Fruit fly (Drosophila melanogaster) whole organism, embryonic: ENCODE results near the gene CG34251.

Experiments used
- CG10147 ChIP-seq: fragments of 200-800 bp; sonication (Bioruptor generic); optimal IDR thresholded peaks from 2 replicates; lab custom pipeline; 2019; ENCODE audit warnings: missing biosample characterization, mild to moderate bottlenecking, missing genetic modification characterization, moderate library complexity
- CG10431 ChIP-seq: fragments of 200-800 bp; sonication (Bioruptor generic); optimal IDR thresholded peaks from 3 replicates; lab custom pipeline; 2018; ENCODE audit warnings: missing biosample characterization, mild to moderate bottlenecking, missing genetic modification characterization
- CG10979 ChIP-seq: fragments of 200-800 bp; sonication (Bioruptor generic); optimal IDR thresholded peaks from 2 replicates; lab custom pipeline; 2018; ENCODE audit warnings: missing biosample characterization, mild to moderate bottlenecking, missing genetic modification characterization, moderate library complexity
- CG11723 ChIP-seq: fragments of 200-800 bp; sonication (Bioruptor generic); optimal IDR thresholded peaks from 2 replicates; lab custom pipeline; 2017; ENCODE audit warnings: missing biosample characterization, mild to moderate bottlenecking, missing genetic modification characterization
- CG12769 ChIP-seq: fragments of 200-800 bp; sonication (Bioruptor generic); optimal IDR thresholded peaks from 2 replicates; lab custom pipeline; 2019; ENCODE audit warnings: missing biosample characterization, mild to moderate bottlenecking, missing genetic modification characterization, moderate library complexity
- CG12942 ChIP-seq: fragments of 200-800 bp; sonication (Bioruptor generic); optimal IDR thresholded peaks from 3 replicates; lab custom pipeline; 2016; ENCODE audit warnings: missing biosample characterization, missing genetic modification characterization
- CG13624 ChIP-seq: fragments of 200-800 bp; sonication (Bioruptor generic); optimal IDR thresholded peaks from 2 replicates; lab custom pipeline; 2016; ENCODE audit warnings: missing biosample characterization, missing genetic modification characterization
- CG14014 ChIP-seq: fragments of 200-800 bp; sonication (Bioruptor generic); IDR thresholded peaks from 2 replicates; pipeline ENCODE4 v1.3.6; 2022; ENCODE audit warnings: missing biosample characterization, missing genetic modification characterization
- CG17829 ChIP-seq: fragments of 200-800 bp; optimal IDR thresholded peaks from 2 replicates; lab custom pipeline; 2019; ENCODE audit warnings: missing biosample characterization, mild to moderate bottlenecking, missing genetic modification characterization, moderate library complexity
- CG18011 ChIP-seq: fragments of 200-800 bp; sonication (Bioruptor generic); optimal IDR thresholded peaks from 2 replicates; lab custom pipeline; 2017; ENCODE audit warnings: missing biosample characterization, missing genetic modification characterization, mild to moderate bottlenecking, moderate library complexity, missing genotype
- CG2120 ChIP-seq: fragments of 200-800 bp; sonication (Bioruptor generic); optimal IDR thresholded peaks from 3 replicates; lab custom pipeline; 2016; ENCODE audit warnings: missing biosample characterization, missing genetic modification characterization
- CG2202 ChIP-seq: fragments of 200-800 bp; sonication (Bioruptor generic); optimal IDR thresholded peaks from 2 replicates; lab custom pipeline; 2018; ENCODE audit warnings: missing biosample characterization, mild to moderate bottlenecking, missing genetic modification characterization
- CG2712 ChIP-seq: fragments of 200-800 bp; optimal IDR thresholded peaks from 3 replicates; lab custom pipeline; 2019; ENCODE audit warnings: missing biosample characterization, mild to moderate bottlenecking, missing genetic modification characterization, moderate library complexity
- CG3065 ChIP-seq: fragments of 200-800 bp; sonication (Bioruptor generic); optimal IDR thresholded peaks from 2 replicates; lab custom pipeline; 2016; ENCODE audit warnings: missing biosample characterization, missing genetic modification characterization
- CG33213 ChIP-seq: fragments of 200-800 bp; sonication (Bioruptor generic); optimal IDR thresholded peaks from 3 replicates; lab custom pipeline; 2016; ENCODE audit warnings: missing biosample characterization, missing genetic modification characterization
- CG3847 ChIP-seq: fragments of 200-800 bp; sonication (Bioruptor generic); IDR thresholded peaks from 2 replicates; pipeline ENCODE4 v1.3.6; 2022; ENCODE audit warnings: missing biosample characterization, missing genetic modification characterization
- CG3995 ChIP-seq: fragments of 200-800 bp; sonication (Bioruptor generic); optimal IDR thresholded peaks from 3 replicates; lab custom pipeline; 2016; ENCODE audit warnings: missing biosample characterization, missing genetic modification characterization
- CG6813 ChIP-seq: fragments of 200-800 bp; sonication (Bioruptor generic); optimal IDR thresholded peaks from 2 replicates; lab custom pipeline; 2017; ENCODE audit warnings: missing biosample characterization, missing genetic modification characterization, mild to moderate bottlenecking, moderate library complexity, missing genetic modification reagents
- CG8290 ChIP-seq, 3 experiments: fragments of 200-800 bp; sonication (Bioruptor generic); optimal IDR thresholded peaks; 2 replicates each; lab custom pipeline; 2016 to 2019; ENCODE audit warnings: missing biosample characterization in 3 of 3, missing genetic modification characterization in 3 of 3, mild to moderate bottlenecking in 2 of 3, moderate library complexity in 1 of 3
- CG8924 ChIP-seq: fragments of 200-800 bp; optimal IDR thresholded peaks from 3 replicates; lab custom pipeline; 2019; ENCODE audit warnings: missing biosample characterization, mild to moderate bottlenecking, missing genetic modification characterization, moderate library complexity
- Dll ChIP-seq: fragments of 200-800 bp; sonication (Bioruptor generic); IDR thresholded peaks from 4 replicates; pipeline ENCODE4 v1.3.6; 2022; ENCODE audit warnings: missing biosample characterization, missing genetic modification characterization; ENCODE audit not compliant: partially characterized antibody
- Doc2 ChIP-seq: fragments of 200-800 bp; sonication (Bioruptor generic); IDR thresholded peaks from 2 replicates; pipeline ENCODE4 v1.3.6; 2022; ENCODE audit warnings: missing biosample characterization, missing genetic modification characterization
- E2f1 ChIP-seq: fragments of 200-800 bp; sonication (Bioruptor generic); IDR thresholded peaks from 2 replicates; pipeline ENCODE4 v1.3.6; 2022; ENCODE audit warnings: missing biosample characterization, missing genetic modification characterization
- HLH3B ChIP-seq: fragments of 200-800 bp; sonication (Bioruptor generic); IDR thresholded peaks from 2 replicates; pipeline ENCODE4 v1.3.6; 2022; ENCODE audit warnings: missing biosample characterization, missing genetic modification characterization
- HmgD ChIP-seq: fragments of 200-800 bp; sonication (Bioruptor generic); optimal IDR thresholded peaks from 3 replicates; lab custom pipeline; 2016; ENCODE audit warnings: missing biosample characterization, missing genetic modification characterization
- Hr39 ChIP-seq: fragments of >200 bp; optimal IDR thresholded peaks from 2 replicates; lab custom pipeline; 2017
- Lpt ChIP-seq: fragments of >200 bp; optimal IDR thresholded peaks from 2 replicates; lab custom pipeline; 2018; ENCODE audit warnings: missing biosample characterization, missing genetic modification characterization
- NC2α ChIP-seq: fragments of 200-800 bp; sonication (Bioruptor generic); optimal IDR thresholded peaks from 2 replicates; lab custom pipeline; 2016; ENCODE audit warnings: missing biosample characterization, missing genetic modification characterization
- Poxn ChIP-seq: fragments of 200-800 bp; sonication (Bioruptor generic); IDR thresholded peaks from 2 replicates; pipeline ENCODE4 v1.3.6; 2022; ENCODE audit warnings: missing biosample characterization, missing genetic modification characterization
- Ravus ChIP-seq: fragments of 200-800 bp; sonication (Bioruptor generic); IDR thresholded peaks from 2 replicates; pipeline ENCODE4 v1.3.6; 2022; ENCODE audit warnings: missing biosample characterization, missing genetic modification characterization
- Sry-β ChIP-seq: fragments of 200-800 bp; sonication (Bioruptor generic); optimal IDR thresholded peaks from 2 replicates; lab custom pipeline; 2018; ENCODE audit warnings: missing biosample characterization, mild to moderate bottlenecking, missing genetic modification characterization, moderate library complexity
- Stat92E ChIP-seq, 3 experiments: fragments of >200 bp in 2 of 3; fragments of 200-800 bp in 1 of 3; sonication (Bioruptor generic) in 1 of 3; optimal IDR thresholded peaks; 2 replicates each; lab custom pipeline; 2017 to 2019; ENCODE audit warnings: missing biosample characterization in 3 of 3, missing genetic modification characterization in 3 of 3, mild to moderate bottlenecking in 1 of 3, moderate library complexity in 1 of 3
- Tbp ChIP-seq: fragments of >200 bp; optimal IDR thresholded peaks from 2 replicates; lab custom pipeline; 2018; ENCODE audit warnings: missing biosample characterization, missing genetic modification characterization
- az2 ChIP-seq: fragments of 200-800 bp; sonication (Bioruptor generic); optimal IDR thresholded peaks from 3 replicates; lab custom pipeline; 2016; ENCODE audit warnings: missing biosample characterization, missing genetic modification characterization
- crc ChIP-seq: fragments of 200-800 bp; sonication (Bioruptor generic); optimal IDR thresholded peaks from 2 replicates; lab custom pipeline; 2016; ENCODE audit warnings: missing biosample characterization, missing genetic modification characterization
- dan ChIP-seq: fragments of 200-800 bp; sonication (Bioruptor generic); IDR thresholded peaks from 2 replicates; pipeline ENCODE4 v1.3.6; 2022; ENCODE audit warnings: missing biosample characterization, missing genetic modification characterization
- dati ChIP-seq: fragments of 200-800 bp; sonication (Bioruptor generic); IDR thresholded peaks from 2 replicates; pipeline ENCODE4 v1.3.6; 2022; ENCODE audit warnings: missing biosample characterization, missing genetic modification characterization
- en ChIP-seq: fragments of 200-800 bp; sonication (Bioruptor generic); optimal IDR thresholded peaks from 2 replicates; lab custom pipeline; 2016; ENCODE audit warnings: missing biosample characterization, missing genetic modification characterization
- gsb ChIP-seq: fragments of 200-800 bp; sonication (Bioruptor generic); IDR thresholded peaks from 2 replicates; pipeline ENCODE4 v1.3.6; 2022; ENCODE audit warnings: missing biosample characterization, missing genetic modification characterization
- hbn ChIP-seq: fragments of 200-800 bp; sonication (Bioruptor generic); IDR thresholded peaks from 2 replicates; pipeline ENCODE4 v1.3.6; 2022; ENCODE audit warnings: missing biosample characterization, missing genetic modification characterization; ENCODE audit not compliant: partially characterized antibody
- kah ChIP-seq: fragments of 200-800 bp; sonication (Bioruptor generic); optimal IDR thresholded peaks from 2 replicates; lab custom pipeline; 2018; ENCODE audit warnings: missing biosample characterization, mild to moderate bottlenecking, missing genetic modification characterization
- kay ChIP-seq: fragments of 200-800 bp; sonication (Bioruptor generic); optimal IDR thresholded peaks from 2 replicates; lab custom pipeline; 2016; ENCODE audit warnings: missing biosample characterization, missing genetic modification characterization
- lola ChIP-seq, 3 experiments: fragments of >200 bp in 2 of 3; fragments of 200-800 bp in 1 of 3; sonication (Bioruptor generic) in 1 of 3; optimal IDR thresholded peaks; 2 replicates each; lab custom pipeline; 2017 to 2019; ENCODE audit warnings: missing biosample characterization in 3 of 3, missing genetic modification characterization in 3 of 3, mild to moderate bottlenecking in 1 of 3, moderate library complexity in 1 of 3
- pan ChIP-seq, 4 experiments: fragments of >200 bp in 3 of 4; fragments of 200-800 bp in 1 of 4; sonication (Bioruptor generic) in 1 of 4; optimal IDR thresholded peaks in 3 of 4; IDR thresholded peaks in 1 of 4; 2 replicates each; pipeline versions ENCODE4 v1.3.6 to Lab custom; 2017 to 2022; ENCODE audit warnings: missing biosample characterization in 2 of 4, missing genetic modification characterization in 2 of 4, mixed read lengths in 1 of 4
- pfk ChIP-seq: fragments of 200-800 bp; sonication (Bioruptor generic); optimal IDR thresholded peaks from 2 replicates; lab custom pipeline; 2018; ENCODE audit warnings: missing biosample characterization, mild to moderate bottlenecking, missing genetic modification characterization, moderate library complexity
- rib ChIP-seq: fragments of 200-800 bp; sonication (Bioruptor generic); IDR thresholded peaks from 2 replicates; pipeline ENCODE4 v1.3.6; 2022; ENCODE audit warnings: missing biosample characterization, missing genetic modification characterization
- sens ChIP-seq: fragments of 200-800 bp; sonication (Bioruptor generic); peaks from one replicate; lab custom pipeline; 2016; ENCODE audit warnings: missing biosample characterization, missing genetic modification characterization
- sob ChIP-seq: fragments of 200-800 bp; sonication (Bioruptor generic); IDR thresholded peaks from 2 replicates; pipeline ENCODE4 v1.3.6; 2022; ENCODE audit warnings: missing biosample characterization, missing genetic modification characterization
- trem ChIP-seq: fragments of 200-800 bp; optimal IDR thresholded peaks from 3 replicates; lab custom pipeline; 2019; ENCODE audit warnings: missing biosample characterization, mild to moderate bottlenecking, missing genetic modification characterization, moderate library complexity

The CG34251 gene

dm6 chr3L:17668945-17669779, 2.3 kb upstream of the CG34251 start, which contains the start of gene Crtc (continued):
- TF ChIP-seq Stat92E (GFP tag; optimal IDR thresholded peaks at IDR 0.05; lab: Kevin White, UChicago) = peak in 1 of 3 experiments; percentile 6
- peak; percentile 78 for TF ChIP-seq Dll (GFP tag; lab: Robert Waterston, UW)
- TF ChIP-seq Hr39 = no peak
- no peak for TF ChIP-seq en (GFP tag; lab: Kevin White, UChicago)
- TF ChIP-seq dati (GFP tag; lab: Robert Waterston, UW) = no peak
- peak; percentile 7 for TF ChIP-seq CG10147
- no peak for TF ChIP-seq kay
- TF ChIP-seq trem (tag; lab: Kevin White, UChicago) = peak; percentile 28
- TF ChIP-seq NC2α (GFP tag; lab: Kevin White, UChicago) = no peak
- TF ChIP-seq CG6813 (GFP tag; lab: Kevin White, UChicago) = no peak
- no peak for TF ChIP-seq CG14014
- TF ChIP-seq CG2120 (GFP tag; lab: Kevin White, UChicago) = peak; percentile 13
- TF ChIP-seq HLH3B (GFP tag; lab: Robert Waterston, UW) = no peak
- no peak for TF ChIP-seq CG8290 (GFP tag; optimal IDR thresholded peaks at IDR 0.05; lab: Kevin White, UChicago)
- TF ChIP-seq CG8290 (tag; optimal IDR thresholded peaks at IDR 0.05; lab: Kevin White, UChicago) = no peak
- TF ChIP-seq CG2712 (tag; lab: Kevin White, UChicago) = no peak
- no peak for TF ChIP-seq kah (GFP tag; lab: Kevin White, UChicago)
- TF ChIP-seq CG11723 (GFP tag; lab: Kevin White, UChicago) = no peak
- TF ChIP-seq CG3847 (GFP tag; lab: Robert Waterston, UW) = peak; percentile 51
- no peak for TF ChIP-seq CG3065 (GFP tag; lab: Kevin White, UChicago)
- TF ChIP-seq CG33213 = peak; percentile 46
- no peak for TF ChIP-seq dan (GFP tag; lab: Robert Waterston, UW)
- TF ChIP-seq CG17829 (tag; lab: Kevin White, UChicago) = no peak
- TF ChIP-seq Lpt (GFP tag; lab: Kevin White, UChicago) = no peak
- no peak for TF ChIP-seq lola (GFP tag; optimal IDR thresholded peaks at IDR 0.05; lab: Kevin White, UChicago)
- TF ChIP-seq Ravus (GFP tag; lab: Robert Waterston, UW) = no peak
- no peak for TF ChIP-seq Doc2 (GFP tag; lab: Robert Waterston, UW)
- no peak for TF ChIP-seq sob (GFP tag; lab: Robert Waterston, UW)
- TF ChIP-seq CG12769 = no peak
- TF ChIP-seq Sry-β = peak; percentile 13
- TF ChIP-seq crc = no peak
- peak; percentile 60 for TF ChIP-seq CG3995
- no peak for TF ChIP-seq CG2202 (tag; lab: Kevin White, UChicago)
- no peak for TF ChIP-seq CG13624 (GFP tag; lab: Kevin White, UChicago)
- TF ChIP-seq HmgD (GFP tag; lab: Kevin White, UChicago) = peak; percentile 8
- no peak for TF ChIP-seq pfk (GFP tag; lab: Kevin White, UChicago)
- TF ChIP-seq CG10431 (GFP tag; lab: Kevin White, UChicago) = peak; percentile 26
- TF ChIP-seq hbn (GFP tag; lab: Robert Waterston, UW) = peak; percentile 58
- TF ChIP-seq Poxn (GFP tag; lab: Robert Waterston, UW) = no peak
- TF ChIP-seq pan (optimal IDR thresholded peaks at IDR 0.05; lab: Kevin White, UChicago) = no peak
- peak in 1 of 2 experiments; percentile 40 for TF ChIP-seq pan (GFP tag; optimal IDR thresholded peaks at IDR 0.05 in 1 of 2, IDR thresholded peaks at IDR 0.05 in 1 of 2)
- TF ChIP-seq CG10979 (tag; lab: Kevin White, UChicago) = no peak
- TF ChIP-seq sens (GFP tag; lab: Kevin White, UChicago) = peak; percentile 79
- no peak for TF ChIP-seq gsb (GFP tag; lab: Robert Waterston, UW)
- TF ChIP-seq Tbp (GFP tag; lab: Kevin White, UChicago) = no peak
- TF ChIP-seq CG8924 (tag; lab: Kevin White, UChicago) = peak; percentile 17
- TF ChIP-seq rib = 0 out of 2 replicates have a peak, but pooled peaks have one; percentile 43
- no peak for TF ChIP-seq CG12942
- no peak for TF ChIP-seq az2 (GFP tag; lab: Kevin White, UChicago)
- TF ChIP-seq CG18011 (GFP tag; lab: Kevin White, UChicago) = no peak
- no peak for TF ChIP-seq E2f1 (GFP tag; lab: Robert Waterston, UW)
